Fruit fly (Drosophila melanogaster) whole organism, embryonic: Measurements from ENCODE around the gene Clamp.

Source experiments
- Aef1 ChIP-seq: fragments of 200-800 bp; sonication (Bioruptor generic); IDR thresholded peaks from 3 replicates; pipeline ENCODE4 v1.3.6; 2022; ENCODE audit warnings: missing biosample characterization, missing genetic modification characterization
- CG12219 ChIP-seq: fragments of 200-800 bp; sonication (Bioruptor generic); optimal IDR thresholded peaks from 3 replicates; lab custom pipeline; 2018; ENCODE audit warnings: missing biosample characterization, mild to moderate bottlenecking, missing genetic modification characterization
- CG12769 ChIP-seq: fragments of 200-800 bp; sonication (Bioruptor generic); optimal IDR thresholded peaks from 2 replicates; lab custom pipeline; 2019; ENCODE audit warnings: missing biosample characterization, mild to moderate bottlenecking, missing genetic modification characterization, moderate library complexity
- CG17361 ChIP-seq: fragments of 200-800 bp; sonication (Bioruptor generic); IDR thresholded peaks from 3 replicates; pipeline ENCODE4 v1.3.6; 2022; ENCODE audit warnings: missing biosample characterization, missing genetic modification characterization
- CG1832 ChIP-seq: fragments of 200-800 bp; sonication (Bioruptor generic); optimal IDR thresholded peaks from 2 replicates; lab custom pipeline; 2017; ENCODE audit warnings: missing biosample characterization, mild to moderate bottlenecking, missing genetic modification characterization, inconsistent platforms
- CG18619 ChIP-seq: fragments of 200-800 bp; sonication (Bioruptor generic); optimal IDR thresholded peaks from 3 replicates; lab custom pipeline; 2017; ENCODE audit warnings: missing biosample characterization, mild to moderate bottlenecking, missing genetic modification characterization
- CG34376 ChIP-seq: fragments of 200-800 bp; sonication (Bioruptor generic); optimal IDR thresholded peaks from 2 replicates; lab custom pipeline; 2018; ENCODE audit warnings: missing biosample characterization, mild to moderate bottlenecking, missing genetic modification characterization
- CG4328 ChIP-seq: fragments of 200-800 bp; sonication (Bioruptor generic); optimal IDR thresholded peaks from 3 replicates; lab custom pipeline; 2017; ENCODE audit warnings: missing biosample characterization, missing genetic modification reagents, missing genetic modification characterization
- CG4707 ChIP-seq: fragments of 200-800 bp; sonication (Bioruptor generic); optimal IDR thresholded peaks from 2 replicates; lab custom pipeline; 2018; ENCODE audit warnings: missing biosample characterization, mild to moderate bottlenecking, missing genetic modification characterization, moderate library complexity
- CG5180 ChIP-seq: fragments of 200-800 bp; sonication (Bioruptor generic); optimal IDR thresholded peaks from 3 replicates; lab custom pipeline; 2017; ENCODE audit warnings: missing biosample characterization, missing genetic modification characterization, mild to moderate bottlenecking, moderate library complexity, missing genetic modification reagents
- CG5953 ChIP-seq: fragments of 200-800 bp; sonication (Bioruptor generic); IDR thresholded peaks from 2 replicates; pipeline ENCODE4 v1.3.6; 2022; ENCODE audit warnings: missing biosample characterization, missing genetic modification characterization
- CG6689 ChIP-seq: fragments of 200-800 bp; sonication (Bioruptor generic); IDR thresholded peaks from 2 replicates; pipeline ENCODE4 v1.3.6; 2022; ENCODE audit warnings: missing biosample characterization, missing genetic modification characterization
- CG7556 ChIP-seq: fragments of 200-800 bp; sonication (Bioruptor generic); optimal IDR thresholded peaks from 2 replicates; lab custom pipeline; 2017; ENCODE audit warnings: missing biosample characterization, mild to moderate bottlenecking, missing genetic modification characterization
- CG8290 ChIP-seq, 3 experiments: fragments of 200-800 bp; sonication (Bioruptor generic); optimal IDR thresholded peaks; 2 replicates each; lab custom pipeline; 2016 to 2019; ENCODE audit warnings: missing biosample characterization in 3 of 3, missing genetic modification characterization in 3 of 3, mild to moderate bottlenecking in 2 of 3, moderate library complexity in 1 of 3
- CG8478 ChIP-seq: fragments of >200 bp; optimal IDR thresholded peaks from 2 replicates; lab custom pipeline; 2018
- CG9215 ChIP-seq: fragments of 200-800 bp; sonication (Bioruptor generic); IDR thresholded peaks from 2 replicates; pipeline ENCODE4 v1.3.6; 2022; ENCODE audit warnings: missing biosample characterization, missing genetic modification characterization
- CG9797 ChIP-seq: fragments of 200-800 bp; sonication (Bioruptor generic); optimal IDR thresholded peaks from 3 replicates; lab custom pipeline; 2018; ENCODE audit warnings: missing biosample characterization, mild to moderate bottlenecking, missing genetic modification characterization
- CG9817 ChIP-seq: fragments of 200-800 bp; sonication (Bioruptor generic); optimal IDR thresholded peaks from 2 replicates; lab custom pipeline; 2018; ENCODE audit warnings: missing biosample characterization, mild to moderate bottlenecking, missing genetic modification characterization, moderate library complexity
- CoRest ChIP-seq: fragments of 200-800 bp; sonication (Bioruptor generic); optimal IDR thresholded peaks from 3 replicates; lab custom pipeline; 2018; ENCODE audit warnings: missing biosample characterization, mild to moderate bottlenecking, missing genetic modification characterization, moderate library complexity
- D19A ChIP-seq: fragments of 200-800 bp; optimal IDR thresholded peaks from 3 replicates; lab custom pipeline; 2019; ENCODE audit warnings: missing biosample characterization, mild to moderate bottlenecking, missing genetic modification characterization, moderate library complexity
- Dbx ChIP-seq: fragments of 200-800 bp; sonication (Bioruptor generic); IDR thresholded peaks from 3 replicates; pipeline ENCODE4 v1.3.6; 2022; ENCODE audit warnings: missing biosample characterization, missing genetic modification characterization
- Deaf1 ChIP-seq: fragments of 200-800 bp; optimal IDR thresholded peaks from 3 replicates; lab custom pipeline; 2019; ENCODE audit warnings: missing biosample characterization, mild to moderate bottlenecking, missing genetic modification characterization, moderate library complexity
- Doc2 ChIP-seq: fragments of 200-800 bp; sonication (Bioruptor generic); IDR thresholded peaks from 2 replicates; pipeline ENCODE4 v1.3.6; 2022; ENCODE audit warnings: missing biosample characterization, missing genetic modification characterization
- Gug ChIP-seq: fragments of 200-800 bp; sonication (Bioruptor generic); IDR thresholded peaks from 4 replicates; pipeline ENCODE4 v1.3.6; 2022; ENCODE audit warnings: missing biosample characterization, missing genetic modification characterization
- HLH4C ChIP-seq: fragments of 200-800 bp; sonication (Bioruptor generic); IDR thresholded peaks from 3 replicates; pipeline ENCODE4 v1.3.6; 2022; ENCODE audit warnings: missing biosample characterization, missing genetic modification characterization; ENCODE audit not compliant: partially characterized antibody
- NC2α ChIP-seq: fragments of 200-800 bp; sonication (Bioruptor generic); optimal IDR thresholded peaks from 2 replicates; lab custom pipeline; 2016; ENCODE audit warnings: missing biosample characterization, missing genetic modification characterization
- Oaz ChIP-seq: fragments of 200-800 bp; sonication (Bioruptor generic); IDR thresholded peaks from 2 replicates; pipeline ENCODE4 v1.3.6; 2022; ENCODE audit warnings: missing biosample characterization, missing genetic modification characterization
- Rx ChIP-seq: fragments of 200-800 bp; sonication (Bioruptor generic); IDR thresholded peaks from 2 replicates; pipeline ENCODE4 v1.3.6; 2022; ENCODE audit warnings: missing biosample characterization, missing genetic modification characterization
- Scr ChIP-seq: fragments of 200-800 bp; sonication (Bioruptor generic); IDR thresholded peaks from 2 replicates; pipeline ENCODE4 v1.3.6; 2022; ENCODE audit warnings: missing biosample characterization, missing genetic modification characterization; ENCODE audit not compliant: partially characterized antibody
- Trl ChIP-seq, 3 experiments: fragments of >200 bp in 2 of 3; fragments of 200-800 bp in 1 of 3; sonication (Bioruptor generic) in 1 of 3; optimal IDR thresholded peaks; 2 replicates in 1 of 3; 3 replicates in 2 of 3; lab custom pipeline; 2016 to 2017; ENCODE audit warnings: missing biosample characterization in 1 of 3, missing genetic modification characterization in 1 of 3
- Xrp1 ChIP-seq: fragments of 200-800 bp; sonication (Bioruptor generic); IDR thresholded peaks from 2 replicates; pipeline ENCODE4 v1.3.6; 2022; ENCODE audit warnings: missing biosample characterization, missing genetic modification characterization
- ap ChIP-seq: fragments of 200-800 bp; sonication (Bioruptor generic); IDR thresholded peaks from 2 replicates; pipeline ENCODE4 v1.3.6; 2022; ENCODE audit warnings: missing biosample characterization, missing genetic modification characterization
- ash1 ChIP-seq: fragments of 200-800 bp; sonication (Bioruptor generic); optimal IDR thresholded peaks from 2 replicates; lab custom pipeline; 2018; ENCODE audit warnings: missing biosample characterization, mild to moderate bottlenecking, missing genetic modification characterization
- bab2 ChIP-seq: fragments of 200-800 bp; sonication (Bioruptor generic); optimal IDR thresholded peaks from 2 replicates; lab custom pipeline; 2016; ENCODE audit warnings: missing biosample characterization, missing genetic modification characterization
- bbx ChIP-seq: fragments of 200-800 bp; sonication (Bioruptor generic); IDR thresholded peaks from 2 replicates; pipeline ENCODE4 v1.3.6; 2022; ENCODE audit warnings: missing biosample characterization, missing genetic modification characterization; ENCODE audit not compliant: partially characterized antibody
- cad ChIP-seq: fragments of >200 bp; optimal IDR thresholded peaks from 2 replicates; lab custom pipeline; 2017; ENCODE audit warnings: missing biosample characterization, missing genetic modification characterization
- cas ChIP-seq: fragments of 200-800 bp; sonication (Bioruptor generic); IDR thresholded peaks from 2 replicates; pipeline ENCODE4 v1.3.6; 2022; ENCODE audit warnings: missing biosample characterization, missing genetic modification characterization
- caup ChIP-seq: fragments of 200-800 bp; sonication (Bioruptor generic); optimal IDR thresholded peaks from 3 replicates; lab custom pipeline; 2017; ENCODE audit warnings: missing biosample characterization, mild to moderate bottlenecking, missing genetic modification characterization, moderate library complexity; ENCODE audit not compliant: severe bottlenecking
- chif ChIP-seq, 2 experiments: fragments of 200-800 bp; sonication (Bioruptor generic); optimal IDR thresholded peaks; 3 replicates each; lab custom pipeline; 2016; ENCODE audit warnings: missing biosample characterization in 2 of 2, missing genetic modification characterization in 2 of 2
- chinmo ChIP-seq: fragments of 200-800 bp; sonication (Bioruptor generic); IDR thresholded peaks from 4 replicates; pipeline ENCODE4 v1.3.6; 2022; ENCODE audit warnings: missing biosample characterization, missing genetic modification characterization; ENCODE audit not compliant: partially characterized antibody
- corto ChIP-seq: fragments of 200-800 bp; sonication (Bioruptor generic); optimal IDR thresholded peaks from 2 replicates; lab custom pipeline; 2016; ENCODE audit warnings: missing biosample characterization, mild to moderate bottlenecking, missing genetic modification characterization, moderate library complexity
- dati ChIP-seq: fragments of 200-800 bp; sonication (Bioruptor generic); IDR thresholded peaks from 2 replicates; pipeline ENCODE4 v1.3.6; 2022; ENCODE audit warnings: missing biosample characterization, missing genetic modification characterization
- dimm ChIP-seq: fragments of 200-800 bp; sonication (Bioruptor generic); IDR thresholded peaks from 2 replicates; pipeline ENCODE4 v1.3.6; 2022; ENCODE audit warnings: missing biosample characterization, missing genetic modification characterization
- en ChIP-seq: fragments of 200-800 bp; sonication (Bioruptor generic); optimal IDR thresholded peaks from 2 replicates; lab custom pipeline; 2016; ENCODE audit warnings: missing biosample characterization, missing genetic modification characterization
- ham ChIP-seq: fragments of 200-800 bp; sonication (Bioruptor generic); IDR thresholded peaks from 2 replicates; pipeline ENCODE4 v1.3.6; 2022; ENCODE audit warnings: missing biosample characterization, missing genetic modification characterization
- hb ChIP-seq: fragments of 200-800 bp; sonication (Bioruptor generic); IDR thresholded peaks from 3 replicates; pipeline ENCODE4 v1.3.6; 2022; ENCODE audit warnings: missing biosample characterization, missing genetic modification characterization; ENCODE audit not compliant: partially characterized antibody
- ind ChIP-seq: fragments of 200-800 bp; sonication (Bioruptor generic); optimal IDR thresholded peaks from 3 replicates; lab custom pipeline; 2016; ENCODE audit warnings: missing biosample characterization, missing genetic modification characterization
- lbe ChIP-seq: fragments of 200-800 bp; sonication (Bioruptor generic); optimal IDR thresholded peaks from 2 replicates; lab custom pipeline; 2016; ENCODE audit warnings: missing biosample characterization, mild to moderate bottlenecking, missing genetic modification characterization
- sug ChIP-seq: fragments of 200-800 bp; optimal IDR thresholded peaks from 2 replicates; lab custom pipeline; 2019; ENCODE audit warnings: missing biosample characterization, mild to moderate bottlenecking, missing genetic modification characterization, moderate library complexity
- tx ChIP-seq: fragments of 200-800 bp; sonication (Bioruptor generic); optimal IDR thresholded peaks from 2 replicates; lab custom pipeline; 2016; ENCODE audit warnings: missing biosample characterization, missing genetic modification characterization

Gene Clamp

DNA sequence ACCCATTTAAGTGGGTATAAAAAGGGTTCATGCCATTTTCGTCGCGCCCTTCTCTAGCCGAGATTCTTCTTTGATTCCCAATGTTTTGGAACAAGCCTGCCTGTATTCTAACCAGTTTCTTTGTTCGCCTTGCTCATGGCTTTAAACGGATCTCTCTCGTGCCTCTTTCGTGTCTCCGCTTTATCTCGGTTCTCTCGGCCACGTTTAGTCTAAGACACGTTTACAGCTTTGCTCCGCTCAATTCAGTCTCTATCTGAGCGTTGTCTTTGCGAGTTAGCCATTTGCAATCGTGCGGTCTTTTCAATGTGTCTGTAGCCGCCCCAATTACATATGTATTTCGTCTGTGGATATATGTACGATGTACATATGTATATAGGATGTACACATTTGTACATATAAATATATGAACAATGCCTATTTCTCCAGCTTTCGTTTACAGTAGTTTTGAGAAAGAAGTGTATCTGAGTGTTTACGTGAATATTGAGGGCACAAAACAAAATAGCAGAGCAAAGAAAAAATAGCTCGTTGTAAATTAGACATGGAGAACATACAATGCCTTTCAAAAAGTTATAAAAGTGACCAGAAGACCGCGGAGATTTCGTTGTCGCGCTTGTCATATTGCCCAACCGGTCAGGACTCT is 34.7 kb downstream of the Clamp start (continued):
- TF ChIP-seq hb (no peak), ash1 (GFP tag; lab: Kevin White, UChicago) (no peak), ap (GFP tag; lab: Robert Waterston, UW) (no peak), CoRest (tag; lab: Kevin White, UChicago) (no peak), D19A (peak; percentile 85), corto (peak; percentile 23), caup (peak; percentile 11), en (no peak), dimm (GFP tag; lab: Robert Waterston, UW) (no peak), CG4328 (GFP tag; lab: Kevin White, UChicago) (no peak), CG18619 (GFP tag; lab: Kevin White, UChicago) (no peak), CG34376 (no peak), CG5953 (GFP tag; lab: Robert Waterston, UW) (no peak), Dbx (no peak), sug (tag; lab: Kevin White, UChicago) (no peak), dati (GFP tag; lab: Robert Waterston, UW) (no peak), NC2α (GFP tag; lab: Kevin White, UChicago) (no peak), cad (GFP tag; lab: Kevin White, UChicago) (no peak), Oaz (no peak), tx (GFP tag; lab: Kevin White, UChicago) (no peak), CG8478 (lab: Kevin White, UChicago) (no peak), lbe (GFP tag; lab: Kevin White, UChicago) (peak; percentile 62), CG5180 (GFP tag; lab: Kevin White, UChicago) (no peak), Gug (GFP tag; lab: Robert Waterston, UW) (no peak), chinmo (no peak), CG7556 (GFP tag; lab: Kevin White, UChicago) (no peak), Trl (optimal IDR thresholded peaks at IDR 0.05; lab: Kevin White, UChicago) (peak; percentile 62 to 77), Trl (GFP tag; optimal IDR thresholded peaks at IDR 0.05; lab: Kevin White, UChicago) (no peak), CG9817 (tag; lab: Kevin White, UChicago) (no peak), CG4707 (no peak), bbx (no peak; the same call in 1 of the 2 replicates), CG6689 (GFP tag; lab: Robert Waterston, UW) (no peak), CG12769 (peak; percentile 59), bab2 (GFP tag; lab: Kevin White, UChicago) (no peak), CG12219 (GFP tag; lab: Kevin White, UChicago) (no peak), CG17361 (GFP tag; lab: Robert Waterston, UW) (no peak), CG9215 (GFP tag; lab: Robert Waterston, UW) (no peak), Rx (GFP tag; lab: Robert Waterston, UW) (no peak), ham (GFP tag; lab: Robert Waterston, UW) (no peak), CG8290 (GFP tag; optimal IDR thresholded peaks at IDR 0.05; lab: Kevin White, UChicago) (no peak), CG8290 (tag; optimal IDR thresholded peaks at IDR 0.05; lab: Kevin White, UChicago) (no peak), Doc2 (GFP tag; lab: Robert Waterston, UW) (no peak), CG1832 (GFP tag; lab: Kevin White, UChicago) (no peak), ind (GFP tag; lab: Kevin White, UChicago) (no peak), Xrp1 (GFP tag; lab: Robert Waterston, UW) (no peak), HLH4C (no peak), cas (GFP tag; lab: Robert Waterston, UW) (no peak), Scr (GFP tag; lab: Robert Waterston, UW) (no peak), Aef1 (GFP tag; lab: Robert Waterston, UW) (no peak), Deaf1 (peak; percentile 60), CG9797 (no peak), chif (GFP tag; optimal IDR thresholded peaks at IDR 0.05; lab: Kevin White, UChicago) (no peak)
